Worm (Caenorhabditis elegans): Measurements from ENCODE around the gene C18A11.3.

Gene C18A11.3

DNA sequence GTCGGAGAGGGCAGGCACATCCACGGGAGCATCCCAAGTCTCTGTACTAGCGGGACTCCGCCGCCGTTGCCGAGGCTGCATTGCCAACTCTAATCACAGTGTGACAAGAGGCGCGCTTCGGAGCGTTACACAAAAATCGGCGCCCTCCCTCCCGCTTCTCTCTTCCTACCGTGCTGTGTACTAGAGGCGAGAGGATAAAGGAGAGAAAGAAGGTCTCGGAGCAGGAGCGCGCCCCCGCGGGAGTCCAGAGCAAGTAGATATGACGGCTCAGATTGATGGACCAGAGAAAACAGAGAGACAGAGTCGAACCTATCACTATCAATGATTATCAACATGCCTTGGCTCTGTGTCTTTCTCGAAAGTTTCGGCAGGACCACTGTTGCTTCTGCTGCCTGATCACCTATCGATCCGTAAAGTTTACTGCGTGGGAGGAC, 7.9 kb upstream of the C18A11.3 start:
- no peak for TF ChIP-seq ama-1 (optimal IDR thresholded peaks at IDR 0.05)
- TF ChIP-seq ceh-28 (tag; optimal IDR thresholded peaks at IDR 0.05): peak; percentile 49
- no peak for TF ChIP-seq skn-1 (tag; optimal IDR thresholded peaks at IDR 0.05)
- no peak for TF ChIP-seq ceh-16 (tag; optimal IDR thresholded peaks at IDR 0.05)
- no peak for TF ChIP-seq nhr-28 (tag; optimal IDR thresholded peaks at IDR 0.05)
- TF ChIP-seq eor-1 (tag; optimal IDR thresholded peaks at IDR 0.05): no peak
- peak; percentile 19 for TF ChIP-seq nfya-1 (tag; optimal IDR thresholded peaks at IDR 0.05; ENCODE audit: insufficient read depth)
- no peak for TF ChIP-seq nhr-237 (tag; optimal IDR thresholded peaks at IDR 0.05)
- no peak for TF ChIP-seq mml-1 (tag; optimal IDR thresholded peaks at IDR 0.05)
- no peak for TF ChIP-seq fkh-2 (tag; optimal IDR thresholded peaks at IDR 0.05)
- no peak for TF ChIP-seq unc-62 (GFP tag; optimal IDR thresholded peaks at IDR 0.05)

DNA sequence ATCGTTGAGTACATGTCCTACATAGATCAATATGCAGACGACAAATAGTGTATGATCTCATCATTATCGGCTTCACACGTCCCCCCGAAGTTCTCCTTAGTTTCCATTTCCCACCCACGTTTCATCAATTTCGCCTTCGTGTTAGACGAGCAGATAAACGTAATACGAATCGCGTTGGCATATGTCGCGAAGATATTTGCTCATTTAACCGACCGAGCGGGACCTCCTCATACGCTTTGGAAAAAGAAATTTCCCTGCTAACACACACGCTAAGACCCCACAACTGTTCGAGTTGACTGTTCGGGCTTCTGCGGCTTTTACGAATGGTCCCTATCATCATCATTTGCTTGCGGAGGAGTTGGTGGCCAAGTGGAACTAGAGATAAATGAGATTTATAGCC, 6.4 kb upstream of the C18A11.3 start:
- TF ChIP-seq mml-1 (tag; optimal IDR thresholded peaks at IDR 0.05) (no peak), lin-39 (tag; optimal IDR thresholded peaks at IDR 0.05) (no peak), tbx-2 (tag; optimal IDR thresholded peaks at IDR 0.05) (no peak), R02D3.7 (tag; optimal IDR thresholded peaks at IDR 0.05) (no peak), skn-1 (tag; optimal IDR thresholded peaks at IDR 0.05) (no peak), elt-1 (tag; optimal IDR thresholded peaks at IDR 0.05) (no peak), elt-2 (tag; optimal IDR thresholded peaks at IDR 0.05) (no peak), ZK546.5 (tag; optimal IDR thresholded peaks at IDR 0.05) (no peak)

DNA sequence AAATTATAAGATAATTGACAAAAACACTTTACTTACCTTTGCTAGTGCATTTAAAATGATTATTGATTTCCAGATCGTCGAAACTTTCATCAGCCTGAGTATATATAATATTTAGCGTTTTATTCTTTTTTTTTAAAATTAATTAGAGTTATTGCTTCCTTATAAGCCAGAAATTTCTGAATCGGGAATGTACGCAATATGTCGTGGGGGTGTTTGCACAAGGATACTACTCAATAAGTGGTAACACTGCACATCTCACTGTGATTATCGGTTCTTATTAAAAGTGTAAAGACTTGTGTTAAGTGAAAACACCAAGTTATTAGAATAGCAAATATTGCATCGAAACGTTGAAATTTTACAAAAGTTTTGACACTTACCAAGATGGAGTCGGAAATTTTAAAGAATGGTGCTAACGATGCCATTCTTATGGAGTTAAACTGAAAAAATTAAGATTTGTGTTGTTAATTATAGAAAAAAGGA, 3.1 kb upstream of the C18A11.3 start, which contains the start of gene dim-1:
Gene dim-1, minus strand, starts transcription at position 430 of the 480 bp plus-strand sequence.
- TF ChIP-seq snpc-4 (tag; optimal IDR thresholded peaks at IDR 0.05): peak; percentile 0
- TF ChIP-seq ztf-11 (tag; optimal IDR thresholded peaks at IDR 0.05): no peak
- peak; percentile 10 for TF ChIP-seq nfya-1 (tag; optimal IDR thresholded peaks at IDR 0.05; ENCODE audit: insufficient read depth)
- TF ChIP-seq ceh-28 (tag; optimal IDR thresholded peaks at IDR 0.05): peak; percentile 57

DNA sequence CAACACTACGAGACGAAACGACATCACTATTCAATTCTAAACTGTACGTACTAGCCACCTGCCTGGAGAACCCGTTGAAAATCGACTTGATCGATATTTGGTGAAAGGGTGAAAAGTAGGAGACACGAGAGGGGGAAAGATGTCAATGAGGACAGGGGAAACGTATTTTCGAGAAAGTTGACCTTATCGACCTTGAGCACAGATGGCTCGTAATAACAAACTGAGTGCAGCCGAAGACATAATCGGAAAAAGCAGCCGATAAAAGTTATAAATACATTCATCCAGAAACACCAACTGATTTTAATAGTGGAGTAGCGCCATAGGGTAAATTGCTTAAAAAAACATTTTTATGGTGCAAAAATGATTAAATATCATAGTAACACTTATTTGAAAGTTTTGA, 924 bp upstream of the C18A11.3 start:
- TF ChIP-seq nhr-25 (tag; optimal IDR thresholded peaks at IDR 0.05) (peak; percentile 48), R02D3.7 (tag; optimal IDR thresholded peaks at IDR 0.05) (no peak), ceh-28 (tag; optimal IDR thresholded peaks at IDR 0.05) (peak; percentile 47)

DNA sequence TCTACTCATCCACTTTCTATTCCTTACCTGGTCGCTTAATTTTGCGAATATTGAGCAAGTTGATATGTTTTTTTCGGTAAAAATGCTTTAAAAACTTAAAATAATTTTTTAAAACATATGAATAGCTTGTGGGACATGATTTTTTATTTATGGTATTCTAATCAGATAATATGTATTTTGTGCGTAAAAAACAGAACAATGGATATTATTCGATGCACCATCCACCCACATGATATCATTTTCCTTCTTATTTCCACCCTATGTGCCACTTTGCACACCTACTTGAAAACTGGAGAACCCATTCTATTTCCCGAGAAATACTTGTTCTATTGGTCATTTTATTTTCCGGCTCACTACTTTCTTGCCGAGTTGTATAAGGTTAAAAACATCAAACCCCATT, 6.3 kb downstream of the C18A11.3 start, which contains the start of gene C18A11.2:
Gene C18A11.2, plus strand, starts transcription at position 301 of the 400 bp plus-strand sequence.
- TF ChIP-seq fos-1 (tag; optimal IDR thresholded peaks at IDR 0.05): no peak
- no peak for TF ChIP-seq lsy-12 (tag; optimal IDR thresholded peaks at IDR 0.05)
- no peak for TF ChIP-seq nhr-67 (tag; optimal IDR thresholded peaks at IDR 0.05)
- TF ChIP-seq mdl-1 (tag; optimal IDR thresholded peaks at IDR 0.05): no peak
- TF ChIP-seq elt-1 (tag; optimal IDR thresholded peaks at IDR 0.05): no peak
- no peak for TF ChIP-seq nhr-237 (tag; optimal IDR thresholded peaks at IDR 0.05)
- no peak for TF ChIP-seq ceh-16 (tag; optimal IDR thresholded peaks at IDR 0.05)
- TF ChIP-seq tbx-2 (tag; optimal IDR thresholded peaks at IDR 0.05): no peak
- no peak for TF ChIP-seq sea-2 (GFP tag; optimal IDR thresholded peaks at IDR 0.05)
- TF ChIP-seq lin-39 (tag; optimal IDR thresholded peaks at IDR 0.05): no peak
- no peak for TF ChIP-seq ztf-4 (tag; optimal IDR thresholded peaks at IDR 0.05)
- TF ChIP-seq nhr-76 (tag; optimal IDR thresholded peaks at IDR 0.05): no peak
- no peak for TF ChIP-seq jun-1 (tag; optimal IDR thresholded peaks at IDR 0.05)
- no peak for TF ChIP-seq R02D3.7 (tag; optimal IDR thresholded peaks at IDR 0.05)
- no peak for TF ChIP-seq nhr-11 (tag; optimal IDR thresholded peaks at IDR 0.05)

DNA sequence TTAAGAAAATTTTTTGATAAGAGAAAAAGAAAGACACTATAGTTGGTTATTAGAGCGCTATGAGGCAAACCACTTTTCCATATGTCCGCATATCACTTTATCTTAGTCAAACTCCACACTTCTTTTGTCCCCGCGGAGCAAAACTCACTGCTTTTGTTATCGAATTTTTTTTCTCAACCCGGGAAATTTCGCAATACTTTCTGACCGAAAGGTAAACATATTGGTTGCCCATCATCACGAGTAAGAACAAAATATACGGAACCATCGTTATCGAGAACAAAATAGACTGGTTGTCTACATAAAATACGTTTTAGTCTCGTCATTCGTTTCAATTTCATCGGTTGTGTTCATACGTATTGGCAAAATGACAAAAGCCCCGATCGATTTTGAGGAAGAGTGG, 8.4 kb downstream of the C18A11.3 start, which contains the start of gene C18A11.1:
Gene C18A11.1, plus strand, starts transcription at position 36 of the 400 bp plus-strand sequence.
- no peak for TF ChIP-seq nhr-12 (tag; optimal IDR thresholded peaks at IDR 0.05)
- TF ChIP-seq nhr-76 (tag; optimal IDR thresholded peaks at IDR 0.05): no peak
- TF ChIP-seq ceh-28 (tag; optimal IDR thresholded peaks at IDR 0.05): peak; percentile 56
- peak; percentile 77 for TF ChIP-seq pqm-1 (tag; optimal IDR thresholded peaks at IDR 0.05)
- TF ChIP-seq ztf-4 (tag; optimal IDR thresholded peaks at IDR 0.05): no peak
- TF ChIP-seq nfya-1 (tag; optimal IDR thresholded peaks at IDR 0.05; ENCODE audit: insufficient read depth): peak; percentile 10
- TF ChIP-seq elt-1 (tag; optimal IDR thresholded peaks at IDR 0.05): no peak
- TF ChIP-seq tbx-2 (tag; optimal IDR thresholded peaks at IDR 0.05): no peak
- no peak for TF ChIP-seq unc-62 (GFP tag; optimal IDR thresholded peaks at IDR 0.05)
- no peak for TF ChIP-seq aly-2 (tag; optimal IDR thresholded peaks at IDR 0.05)
- TF ChIP-seq elt-2 (tag; optimal IDR thresholded peaks at IDR 0.05): peak; percentile 86
- TF ChIP-seq ceh-82 (tag; optimal IDR thresholded peaks at IDR 0.05): no peak
- no peak for TF ChIP-seq elt-3 (tag; optimal IDR thresholded peaks at IDR 0.05)
- TF ChIP-seq nhr-28 (tag; optimal IDR thresholded peaks at IDR 0.05): no peak
- no peak for TF ChIP-seq sea-2 (GFP tag; optimal IDR thresholded peaks at IDR 0.05)
- TF ChIP-seq pha-4 (tag; optimal IDR thresholded peaks at IDR 0.05): peak; percentile 79
- TF ChIP-seq lsy-12 (tag; optimal IDR thresholded peaks at IDR 0.05): no peak
- no peak for TF ChIP-seq lin-15B (tag; optimal IDR thresholded peaks at IDR 0.05)
- TF ChIP-seq nhr-237 (tag; optimal IDR thresholded peaks at IDR 0.05): no peak
- TF ChIP-seq nhr-67 (tag; optimal IDR thresholded peaks at IDR 0.05): no peak
- TF ChIP-seq eor-1 (tag; optimal IDR thresholded peaks at IDR 0.05): no peak
- no peak for TF ChIP-seq ceh-16 (tag; optimal IDR thresholded peaks at IDR 0.05)
- TF ChIP-seq mdl-1 (tag; optimal IDR thresholded peaks at IDR 0.05): no peak
- no peak for TF ChIP-seq hmg-11 (tag; optimal IDR thresholded peaks at IDR 0.05)
- TF ChIP-seq lin-39 (tag; optimal IDR thresholded peaks at IDR 0.05): no peak
- TF ChIP-seq daf-12 (tag; optimal IDR thresholded peaks at IDR 0.05): no peak
- no peak for TF ChIP-seq fos-1 (tag; optimal IDR thresholded peaks at IDR 0.05)
- no peak for TF ChIP-seq skn-1 (tag; optimal IDR thresholded peaks at IDR 0.05)
- TF ChIP-seq egl-27 (tag; optimal IDR thresholded peaks at IDR 0.05): no peak
- no peak for TF ChIP-seq nhr-11 (tag; optimal IDR thresholded peaks at IDR 0.05)
- no peak for TF ChIP-seq unc-39 (tag; optimal IDR thresholded peaks at IDR 0.05)

Measured in whole organism, L3 larva.